Fruit fly (Drosophila melanogaster) whole organism, wandering third instar larva: Measurements from ENCODE around the gene Cp19.

Source experiments
- CG32264 ChIP-seq: fragments of 200-800 bp; sonication (Bioruptor generic); optimal IDR thresholded peaks from 2 replicates; lab custom pipeline; 2016; ENCODE audit warnings: missing biosample characterization, missing genetic modification characterization
- CG9705 ChIP-seq: fragments of 200-800 bp; sonication (Bioruptor generic); optimal IDR thresholded peaks from 2 replicates; lab custom pipeline; 2018; ENCODE audit warnings: missing biosample characterization, mild to moderate bottlenecking, missing genetic modification characterization
- CrebA ChIP-seq: fragments of 200-800 bp; sonication (Bioruptor generic); optimal IDR thresholded peaks from 2 replicates; lab custom pipeline; 2016; ENCODE audit warnings: missing biosample characterization, mild to moderate bottlenecking, missing genetic modification characterization, borderline replicate concordance
- Dfd ChIP-seq: fragments of >200 bp; optimal IDR thresholded peaks from 2 replicates; lab custom pipeline; 2017; ENCODE audit warnings: missing biosample characterization, missing genetic modification characterization
- Dif ChIP-seq: fragments of 200-275, 200-300 bp; sonication (Bioruptor generic); optimal IDR thresholded peaks from 2 replicates; lab custom pipeline; 2018; ENCODE audit warnings: missing biosample characterization, missing genetic modification characterization; ENCODE audit not compliant: partially characterized antibody
- GATAd ChIP-seq: sonication (Bioruptor generic); optimal IDR thresholded peaks from 2 replicates; lab custom pipeline; 2016; ENCODE audit warnings: missing biosample characterization, missing genetic modification characterization
- HLH106 ChIP-seq: fragments of 200-800 bp; optimal IDR thresholded peaks from 3 replicates; lab custom pipeline; 2019; ENCODE audit warnings: missing biosample characterization, mild to moderate bottlenecking, missing genetic modification characterization, moderate library complexity
- Hnf4 ChIP-seq: fragments of 200-800 bp; sonication (Bioruptor generic); optimal IDR thresholded peaks from 2 replicates; lab custom pipeline; 2016; ENCODE audit warnings: missing biosample characterization, mild to moderate bottlenecking, missing genetic modification characterization
- Hr78 ChIP-seq: fragments of >200 bp; optimal IDR thresholded peaks from 2 replicates; lab custom pipeline; 2017; ENCODE audit warnings: missing biosample characterization, missing genetic modification characterization
- Hr83 ChIP-seq: fragments of 200-300 bp; sonication (Bioruptor generic); optimal IDR thresholded peaks from 2 replicates; lab custom pipeline; 2016; ENCODE audit warnings: missing biosample characterization, mild to moderate bottlenecking, missing genetic modification characterization, moderate library complexity; ENCODE audit not compliant: poor library complexity, severe bottlenecking
- Jra ChIP-seq: sonication (Bioruptor generic); optimal IDR thresholded peaks from 2 replicates; lab custom pipeline; 2016; ENCODE audit warnings: missing biosample characterization, missing genetic modification characterization
- Mio ChIP-seq: sonication (Bioruptor generic); optimal IDR thresholded peaks from 2 replicates; lab custom pipeline; 2016; ENCODE audit warnings: missing biosample characterization, missing genetic modification characterization
- Myc ChIP-seq: fragments of >200 bp; optimal IDR thresholded peaks from 2 replicates; lab custom pipeline; 2017
- N ChIP-seq: fragments of >200 bp; optimal IDR thresholded peaks from 2 replicates; lab custom pipeline; 2018; ENCODE audit warnings: missing biosample characterization, missing external identifiers, missing genetic modification characterization
- OdsH ChIP-seq: fragments of 200-800 bp; sonication (Bioruptor generic); optimal IDR thresholded peaks from 2 replicates; lab custom pipeline; 2016; ENCODE audit warnings: missing biosample characterization, mild to moderate bottlenecking, missing genetic modification characterization
- Rel ChIP-seq, 2 experiments: fragments of 200-800 bp; sonication (Bioruptor generic) in 1 of 2; optimal IDR thresholded peaks; 2 replicates in 1 of 2; 3 replicates in 1 of 2; lab custom pipeline; 2016 to 2019; ENCODE audit warnings: mild to moderate bottlenecking in 2 of 2, missing biosample characterization in 2 of 2, missing genetic modification characterization in 2 of 2, moderate library complexity in 1 of 2
- Sp1 ChIP-seq: fragments of 200-800 bp; sonication (Bioruptor generic); optimal IDR thresholded peaks from 3 replicates; lab custom pipeline; 2019; ENCODE audit warnings: missing biosample characterization, mild to moderate bottlenecking, missing genetic modification characterization, moderate library complexity
- Vsx2 ChIP-seq: fragments of 200-300, 225-300 bp; sonication (Bioruptor generic); optimal IDR thresholded peaks from 2 replicates; lab custom pipeline; 2018; ENCODE audit warnings: missing biosample characterization, missing genetic modification characterization; ENCODE audit not compliant: partially characterized antibody
- br ChIP-seq: fragments of 200-800 bp; sonication (Bioruptor generic); optimal IDR thresholded peaks from 2 replicates; lab custom pipeline; 2016; ENCODE audit warnings: missing biosample characterization, missing genetic modification characterization
- brk ChIP-seq: fragments of 200-800 bp; sonication (Bioruptor generic); optimal IDR thresholded peaks from 2 replicates; lab custom pipeline; 2016; ENCODE audit warnings: missing biosample characterization, mild to moderate bottlenecking, missing genetic modification characterization
- dl ChIP-seq, 2 experiments: fragments of 175-275, 200-275 bp in 1 of 2; fragments of 200-275 bp in 1 of 2; sonication (Bioruptor generic); optimal IDR thresholded peaks; lab custom pipeline; 2018; ENCODE audit warnings: mild to moderate bottlenecking in 2 of 2, missing biosample characterization in 2 of 2, missing genetic modification characterization in 2 of 2, moderate library complexity in 2 of 2; ENCODE audit not compliant: partially characterized antibody in 2 of 2, insufficient read depth in 1 of 2
- dmrt93B ChIP-seq: fragments of 200-800 bp; sonication (Bioruptor generic); optimal IDR thresholded peaks from 2 replicates; lab custom pipeline; 2018; ENCODE audit warnings: missing biosample characterization, mild to moderate bottlenecking, missing genetic modification characterization
- ey ChIP-seq: fragments of 200-800 bp; sonication (Bioruptor generic); optimal IDR thresholded peaks from 2 replicates; lab custom pipeline; 2016; ENCODE audit warnings: missing biosample characterization, missing genetic modification characterization
- foxo ChIP-seq, 2 experiments: fragments of 200-800 bp; sonication (Bioruptor generic); optimal IDR thresholded peaks; 2 replicates in 1 of 2; 3 replicates in 1 of 2; lab custom pipeline; 2016 to 2017; ENCODE audit warnings: missing biosample characterization in 2 of 2, missing genetic modification characterization in 2 of 2
- h ChIP-seq: fragments of 200-800 bp; sonication (Bioruptor generic); optimal IDR thresholded peaks from 3 replicates; lab custom pipeline; 2016; ENCODE audit warnings: missing biosample characterization, mild to moderate bottlenecking, missing genetic modification characterization
- jim ChIP-seq: fragments of 175-275, 200-325 bp; sonication (Bioruptor generic); optimal IDR thresholded peaks from 2 replicates; lab custom pipeline; 2016; ENCODE audit warnings: missing biosample characterization, mild to moderate bottlenecking, missing genetic modification characterization
- pan ChIP-seq: fragments of >200 bp; optimal IDR thresholded peaks from 2 replicates; lab custom pipeline; 2017
- psq ChIP-seq: fragments of 200-800 bp; sonication (Bioruptor generic); optimal IDR thresholded peaks from 3 replicates; lab custom pipeline; 2017; ENCODE audit warnings: missing biosample characterization, mild to moderate bottlenecking, missing genetic modification characterization, moderate library complexity
- sage ChIP-seq: fragments of 200-800 bp; sonication (Bioruptor generic); optimal IDR thresholded peaks from 2 replicates; lab custom pipeline; 2016; ENCODE audit warnings: missing biosample characterization, mild to moderate bottlenecking, missing genetic modification characterization
- sv ChIP-seq: fragments of 200-800 bp; sonication (Bioruptor generic); optimal IDR thresholded peaks from 3 replicates; lab custom pipeline; 2016; ENCODE audit warnings: missing biosample characterization, missing genetic modification characterization
- tai ChIP-seq: sonication (Bioruptor generic); optimal IDR thresholded peaks from 2 replicates; lab custom pipeline; 2016; ENCODE audit warnings: missing biosample characterization, missing genetic modification characterization
- usp ChIP-seq: fragments of >200 bp; optimal IDR thresholded peaks from 2 replicates; lab custom pipeline; 2017; ENCODE audit warnings: missing biosample characterization, missing genetic modification characterization
- woc ChIP-seq: sonication (Bioruptor generic); optimal IDR thresholded peaks from 2 replicates; lab custom pipeline; 2016; ENCODE audit warnings: missing biosample characterization, mild to moderate bottlenecking, missing genetic modification characterization

The Cp19 gene

DNA sequence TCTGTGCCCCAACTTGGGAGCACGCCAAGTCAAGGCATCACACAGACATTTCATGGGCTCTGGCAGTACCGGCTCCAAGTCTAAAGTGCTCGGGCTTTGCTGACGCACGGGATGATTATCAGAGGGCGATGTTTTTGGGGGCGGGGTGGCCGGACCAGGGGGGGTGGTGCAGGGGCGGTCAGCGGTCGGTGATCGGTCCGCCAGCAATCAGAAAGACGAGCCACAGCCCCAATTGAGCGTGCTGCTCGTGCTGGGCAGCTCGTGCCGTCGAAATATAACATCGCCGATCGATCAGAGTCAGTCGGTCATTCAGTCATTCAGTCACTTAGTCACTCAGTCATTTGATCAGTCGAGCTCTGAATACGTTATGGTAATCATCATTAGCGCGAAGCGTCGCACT, 31.8 kb upstream of the Cp19 start:
- TF ChIP-seq dl (GFP tag; optimal IDR thresholded peaks at IDR 0.05; lab: Kevin White, UChicago; ENCODE audit: insufficient read depth in 1 of 2, partially characterized antibody in 2 of 2) (no peak), Rel (GFP tag; optimal IDR thresholded peaks at IDR 0.05; lab: Kevin White, UChicago) (no peak), Rel (tag; optimal IDR thresholded peaks at IDR 0.05; lab: Kevin White, UChicago) (peak; percentile 64), HLH106 (tag; lab: Kevin White, UChicago) (peak; percentile 4), Dfd (GFP tag; lab: Kevin White, UChicago) (peak; percentile 98)

DNA sequence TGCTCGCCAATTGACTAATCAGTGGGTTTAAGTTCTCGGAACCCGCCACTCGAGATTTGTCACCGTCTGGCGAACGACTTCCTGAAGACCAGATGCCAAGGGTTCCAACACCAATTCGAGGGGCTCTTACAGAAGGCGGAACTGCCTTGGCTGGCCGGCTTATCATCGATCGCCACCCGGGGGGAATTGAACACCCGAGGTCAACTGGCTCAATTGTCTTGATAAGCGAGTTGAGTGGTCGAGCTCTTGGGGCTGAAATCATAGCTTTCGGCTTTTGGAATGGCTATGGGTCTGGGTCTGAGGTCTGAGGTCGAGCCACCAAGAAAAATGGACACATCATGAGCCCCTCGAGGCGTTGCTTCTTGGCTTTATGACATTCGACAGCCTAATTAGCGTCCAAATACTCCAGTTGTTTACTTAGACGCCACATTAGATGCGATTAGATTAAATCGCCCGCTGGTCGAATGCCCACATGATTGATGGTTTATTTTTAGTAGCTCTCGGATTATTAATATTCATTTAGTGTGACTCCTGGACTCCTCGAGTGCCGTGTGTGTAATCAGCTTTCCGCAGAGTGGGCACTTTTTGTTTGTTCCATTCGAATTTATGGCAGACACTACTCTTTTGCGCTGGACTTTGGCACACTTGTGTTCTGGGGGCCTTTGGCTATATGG, 31.0 kb upstream of the Cp19 start:
- TF ChIP-seq dl (GFP tag; optimal IDR thresholded peaks at IDR 0.05; lab: Kevin White, UChicago; ENCODE audit: insufficient read depth in 1 of 2, partially characterized antibody in 2 of 2) (no peak), tai (GFP tag; lab: Kevin White, UChicago) (no peak), Hnf4 (GFP tag; lab: Kevin White, UChicago) (peak; percentile 46), sv (no peak), Vsx2 (GFP tag; lab: Kevin White, UChicago) (peak; percentile 21), Rel (GFP tag; optimal IDR thresholded peaks at IDR 0.05; lab: Kevin White, UChicago) (no peak), Rel (tag; optimal IDR thresholded peaks at IDR 0.05; lab: Kevin White, UChicago) (peak; percentile 28)

DNA sequence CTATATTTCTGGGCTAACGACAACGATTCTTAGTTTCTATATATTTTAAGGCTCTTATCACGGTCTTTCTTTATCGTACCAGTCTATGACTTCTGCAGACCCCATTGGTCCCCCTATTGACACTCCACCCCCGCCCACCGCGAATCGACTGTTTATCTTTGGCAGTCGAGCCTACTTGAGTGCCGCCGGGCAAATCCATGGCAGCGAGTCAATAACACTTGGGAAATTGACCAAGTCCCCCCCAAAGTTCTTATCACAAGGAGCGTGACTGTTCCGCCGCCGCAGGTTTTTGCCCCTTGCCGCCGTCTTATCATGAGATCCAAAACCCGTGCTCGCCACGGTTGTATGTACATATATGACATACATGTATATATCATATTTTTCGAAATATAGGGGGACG, 30.1 kb upstream of the Cp19 start:
- TF ChIP-seq dmrt93B (GFP tag; lab: Kevin White, UChicago) (no peak), CG32264 (GFP tag; lab: Kevin White, UChicago) (no peak), br (GFP tag; lab: Kevin White, UChicago) (peak; percentile 35), h (GFP tag; lab: Kevin White, UChicago) (peak; percentile 94), tai (GFP tag; lab: Kevin White, UChicago) (peak; percentile 64), Mio (GFP tag; lab: Kevin White, UChicago) (no peak), Hr78 (no peak), Rel (GFP tag; optimal IDR thresholded peaks at IDR 0.05; lab: Kevin White, UChicago) (no peak), Rel (tag; optimal IDR thresholded peaks at IDR 0.05; lab: Kevin White, UChicago) (peak; percentile 83), HLH106 (tag; lab: Kevin White, UChicago) (peak; percentile 26), GATAd (no peak), Dif (GFP tag; lab: Kevin White, UChicago) (no peak), Hr83 (GFP tag; lab: Kevin White, UChicago) (peak; percentile 75), Hnf4 (GFP tag; lab: Kevin White, UChicago) (no peak), CG9705 (GFP tag; lab: Kevin White, UChicago) (no peak), Myc (lab: Kevin White, UChicago) (no peak), Vsx2 (GFP tag; lab: Kevin White, UChicago) (no peak), psq (no peak), CrebA (peak; percentile 14), Dfd (GFP tag; lab: Kevin White, UChicago) (no peak), foxo (GFP tag; optimal IDR thresholded peaks at IDR 0.05; lab: Kevin White, UChicago) (peak in 1 of 2 experiments; percentile 24), Jra (GFP tag; lab: Kevin White, UChicago) (peak; percentile 27)

DNA sequence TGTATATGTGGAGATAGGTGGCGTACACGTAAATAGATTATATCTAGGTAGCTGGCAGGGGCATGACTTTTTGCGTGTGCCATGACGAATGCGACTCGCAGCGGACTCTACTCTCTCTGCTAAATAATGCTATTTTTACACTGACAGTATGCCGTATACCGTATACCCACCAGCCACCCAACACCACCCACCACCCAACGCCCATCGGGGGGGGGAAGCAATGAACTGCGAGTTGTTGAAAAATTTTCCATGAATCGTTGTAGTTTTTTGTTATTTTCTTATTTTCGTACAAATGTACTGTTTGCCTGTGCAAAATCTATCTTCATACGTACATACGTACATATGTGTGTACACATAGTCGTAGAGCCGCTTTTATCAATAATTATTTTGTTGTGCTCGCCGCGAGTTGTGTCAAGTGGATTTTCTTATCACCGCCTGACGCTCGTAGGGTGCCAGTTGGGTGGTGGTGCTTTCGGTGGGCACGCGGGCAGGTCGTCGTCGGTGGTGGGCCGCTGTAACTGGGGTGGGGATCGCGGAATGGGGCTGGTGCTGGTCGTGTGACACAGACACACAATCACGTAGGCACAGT, 29.5 kb upstream of the Cp19 start:
- TF ChIP-seq Dfd (GFP tag; lab: Kevin White, UChicago), result no peak
- peak; percentile 80 for TF ChIP-seq h (GFP tag; lab: Kevin White, UChicago)
- no peak for TF ChIP-seq dl (GFP tag; optimal IDR thresholded peaks at IDR 0.05; lab: Kevin White, UChicago; ENCODE audit: insufficient read depth in 1 of 2, partially characterized antibody in 2 of 2)
- TF ChIP-seq pan (lab: Kevin White, UChicago), result no peak
- no peak for TF ChIP-seq Hr78
- TF ChIP-seq CrebA, result no peak
- no peak for TF ChIP-seq ey (GFP tag; lab: Kevin White, UChicago)
- no peak for TF ChIP-seq Rel (GFP tag; optimal IDR thresholded peaks at IDR 0.05; lab: Kevin White, UChicago)
- peak; percentile 78 for TF ChIP-seq Rel (tag; optimal IDR thresholded peaks at IDR 0.05; lab: Kevin White, UChicago)
- TF ChIP-seq Myc (lab: Kevin White, UChicago), result no peak
- TF ChIP-seq Vsx2 (GFP tag; lab: Kevin White, UChicago), result no peak
- TF ChIP-seq N (GFP tag; lab: Kevin White, UChicago), result no peak
- no peak for TF ChIP-seq usp (GFP tag; lab: Kevin White, UChicago)
- no peak for TF ChIP-seq psq
- no peak for TF ChIP-seq woc (GFP tag; lab: Kevin White, UChicago)
- TF ChIP-seq OdsH (GFP tag; lab: Kevin White, UChicago), result no peak
- no peak for TF ChIP-seq jim (GFP tag; lab: Kevin White, UChicago)
- TF ChIP-seq sage (GFP tag; lab: Kevin White, UChicago), result no peak
- TF ChIP-seq Hr83 (GFP tag; lab: Kevin White, UChicago), result peak; percentile 66
- TF ChIP-seq Sp1 (GFP tag; lab: Kevin White, UChicago), result no peak
- no peak for TF ChIP-seq GATAd
- no peak for TF ChIP-seq brk (GFP tag; lab: Kevin White, UChicago)
- TF ChIP-seq dmrt93B (GFP tag; lab: Kevin White, UChicago), result no peak
